Fruit fly (Drosophila melanogaster): ENCODE data around the gene CG7920.

The CG7920 gene

dm6 chr3R:30039494-30039893, 24.4 kb upstream of the CG7920 start, which contains the start of the genes janA, Sry-alpha and Sry-beta (continued):
- TF ChIP-seq CG15601 (tag; optimal IDR thresholded peaks at IDR 0.05) (peak; percentile 37), Ets97D (GFP tag; optimal IDR thresholded peaks at IDR 0.05) (peak; percentile 44), CG17186 (GFP tag; optimal IDR thresholded peaks at IDR 0.05) (peak; percentile 38), Sin3A (optimal IDR thresholded peaks at IDR 0.05) (peak; percentile 73), CG2116 (GFP tag; optimal IDR thresholded peaks at IDR 0.05) (peak; percentile 86), gfzf (GFP tag; optimal IDR thresholded peaks at IDR 0.05) (peak; percentile 63), kah (GFP tag; optimal IDR thresholded peaks at IDR 0.05) (no peak), CG17802 (tag; optimal IDR thresholded peaks at IDR 0.05) (no peak), CG13775 (GFP tag; optimal IDR thresholded peaks at IDR 0.05) (peak; percentile 30), run (tag; optimal IDR thresholded peaks at IDR 0.05) (no peak), amos (GFP tag; IDR thresholded peaks at IDR 0.05; ENCODE audit: partially characterized antibody) (peak; percentile 99), CG6791 (GFP tag; IDR thresholded peaks at IDR 0.05; ENCODE audit: partially characterized antibody) (peak; percentile 99), nerfin-2 (GFP tag; IDR thresholded peaks at IDR 0.05; ENCODE audit: partially characterized antibody) (peak; percentile 99), Med (GFP tag) (peak; percentile 86), hbn (GFP tag; IDR thresholded peaks at IDR 0.05; ENCODE audit: partially characterized antibody) (peak; percentile 99), hkb (optimal IDR thresholded peaks at IDR 0.05) (no peak), hkb (GFP tag; IDR thresholded peaks at IDR 0.05) (no peak), CHES-1-like (GFP tag; optimal IDR thresholded peaks at IDR 0.05) (peak; percentile 13), CG15514 (GFP tag; optimal IDR thresholded peaks at IDR 0.05) (peak; percentile 94), CTCF (GFP tag; optimal IDR thresholded peaks at IDR 0.05) (peak; percentile 35), Nf-YC (tag; optimal IDR thresholded peaks at IDR 0.05) (peak; percentile 17), ap (GFP tag; IDR thresholded peaks at IDR 0.05) (no peak), CG8924 (tag; optimal IDR thresholded peaks at IDR 0.05) (peak; percentile 64), CG3847 (GFP tag; IDR thresholded peaks at IDR 0.05) (peak; percentile 52), gro (GFP tag; optimal IDR thresholded peaks at IDR 0.05) (no peak), zen (tag; optimal IDR thresholded peaks at IDR 0.05) (peak; percentile 35), Meics (GFP tag; optimal IDR thresholded peaks at IDR 0.05) (no peak), Neu2 (GFP tag; optimal IDR thresholded peaks at IDR 0.05; ENCODE audit: borderline replicate concordance) (no peak), Lpt (GFP tag; optimal IDR thresholded peaks at IDR 0.05) (no peak), Adf1 (GFP tag; IDR thresholded peaks at IDR 0.05) (peak; percentile 51), luna (GFP tag; optimal IDR thresholded peaks at IDR 0.05) (no peak), knrl (GFP tag; IDR thresholded peaks at IDR 0.05; ENCODE audit: partially characterized antibody) (peak; percentile 99), schlank (tag; optimal IDR thresholded peaks at IDR 0.05) (no peak), Ets65A (GFP tag) (peak; percentile 40), pum (GFP tag; optimal IDR thresholded peaks at IDR 0.05) (no peak), CG11398 (GFP tag; optimal IDR thresholded peaks at IDR 0.05) (no peak), br (optimal IDR thresholded peaks at IDR 0.05) (no peak), chif (GFP tag; optimal IDR thresholded peaks at IDR 0.05) (no peak), CG14860 (GFP tag; IDR thresholded peaks at IDR 0.05; ENCODE audit: partially characterized antibody) (peak; percentile 99), gt (GFP tag; IDR thresholded peaks at IDR 0.05) (no peak), sima (GFP tag; optimal IDR thresholded peaks at IDR 0.05) (no peak), Side (GFP tag; optimal IDR thresholded peaks at IDR 0.05) (no peak), hb (GFP tag; IDR thresholded peaks at IDR 0.05; ENCODE audit: partially characterized antibody) (peak; percentile 99), YL-1 (GFP tag; optimal IDR thresholded peaks at IDR 0.05) (peak; percentile 86), CG9727 (GFP tag; optimal IDR thresholded peaks at IDR 0.05) (no peak), Blimp-1 (GFP tag; optimal IDR thresholded peaks at IDR 0.05) (no peak), ato (GFP tag; IDR thresholded peaks at IDR 0.05; ENCODE audit: partially characterized antibody) (peak; percentile 99), sob (GFP tag; IDR thresholded peaks at IDR 0.05) (peak; percentile 37; the same call in 1 of the 2 replicates), zen2 (GFP tag; IDR thresholded peaks at IDR 0.05; ENCODE audit: partially characterized antibody) (peak; percentile 99), zfh2 (GFP tag; optimal IDR thresholded peaks at IDR 0.05) (no peak), Rfx (GFP tag; IDR thresholded peaks at IDR 0.05) (peak; percentile 44), Fer2 (tag; optimal IDR thresholded peaks at IDR 0.05) (no peak)
